Fruit fly (Drosophila melanogaster): ENCODE results near the gene RPA2.

Gene RPA2

DNA sequence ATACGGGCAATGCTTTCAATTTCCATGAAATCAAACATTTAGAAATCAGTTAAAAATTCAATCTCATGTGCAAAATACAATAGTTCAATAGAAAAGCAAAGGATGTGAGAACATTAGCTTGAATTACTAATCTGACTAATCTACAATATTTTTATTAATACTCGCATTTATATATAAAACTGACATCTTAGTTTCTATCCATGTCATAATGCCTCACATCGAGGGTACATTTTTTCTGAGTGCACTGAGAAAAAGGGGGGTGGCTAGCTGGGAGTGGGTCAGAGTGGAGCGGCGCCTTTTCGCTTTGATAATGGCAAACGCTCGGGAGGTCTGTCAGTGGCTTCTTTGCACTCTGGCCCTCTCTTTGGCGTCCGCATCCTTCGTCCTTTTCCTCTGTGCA, 25.4 kb upstream of the RPA2 start (continued):
- TF ChIP-seq CG4328 (GFP tag; optimal IDR thresholded peaks at IDR 0.05) (peak; percentile 10), CG15696 (tag; optimal IDR thresholded peaks at IDR 0.05) (no peak), hb (GFP tag; IDR thresholded peaks at IDR 0.05; ENCODE audit: partially characterized antibody) (no peak), ftz-f1 (GFP tag; optimal IDR thresholded peaks at IDR 0.05) (no peak), nmo (GFP tag; optimal IDR thresholded peaks at IDR 0.05) (no peak), Asciz (GFP tag; optimal IDR thresholded peaks at IDR 0.05) (peak; percentile 11), sens (GFP tag) (peak; percentile 83), CG6254 (GFP tag; optimal IDR thresholded peaks at IDR 0.05) (no peak), CG6654 (GFP tag; optimal IDR thresholded peaks at IDR 0.05) (no peak), dmrt11E (tag; optimal IDR thresholded peaks at IDR 0.05) (no peak), zfh1 (GFP tag; IDR thresholded peaks at IDR 0.05) (0 out of 3 replicates have a peak, but pooled peaks have one; percentile 26), Bdp1 (GFP tag; optimal IDR thresholded peaks at IDR 0.05) (no peak), E2f1 (GFP tag; IDR thresholded peaks at IDR 0.05) (no peak), CG32772 (GFP tag; IDR thresholded peaks at IDR 0.05) (no peak), CG5180 (GFP tag; optimal IDR thresholded peaks at IDR 0.05) (no peak), seq (GFP tag; IDR thresholded peaks at IDR 0.05) (no peak), Xbp1 (GFP tag; optimal IDR thresholded peaks at IDR 0.05) (peak; percentile 7), CG10462 (GFP tag; optimal IDR thresholded peaks at IDR 0.05) (no peak), CG16863 (GFP tag; optimal IDR thresholded peaks at IDR 0.05) (no peak), Hmr (GFP tag; optimal IDR thresholded peaks at IDR 0.05) (peak; percentile 25), Xrp1 (GFP tag; IDR thresholded peaks at IDR 0.05) (no peak), aop (GFP tag; IDR thresholded peaks at IDR 0.05) (no peak), CG12219 (GFP tag; optimal IDR thresholded peaks at IDR 0.05) (peak; percentile 28), slp2 (GFP tag; optimal IDR thresholded peaks at IDR 0.05) (no peak), CG18599 (GFP tag; optimal IDR thresholded peaks at IDR 0.05) (peak; percentile 72), Dek (tag; optimal IDR thresholded peaks at IDR 0.05) (no peak), CG12744 (GFP tag; optimal IDR thresholded peaks at IDR 0.05) (no peak), Hr3 (GFP tag; optimal IDR thresholded peaks at IDR 0.05) (no peak), CG13775 (GFP tag; optimal IDR thresholded peaks at IDR 0.05) (no peak), vfl (GFP tag; optimal IDR thresholded peaks at IDR 0.05) (no peak), Sry-δ (GFP tag; optimal IDR thresholded peaks at IDR 0.05) (no peak), H15 (GFP tag; IDR thresholded peaks at IDR 0.05) (peak; percentile 26; the same call in 1 of the 3 replicates), slou (GFP tag; optimal IDR thresholded peaks at IDR 0.05) (no peak), Spps (tag; optimal IDR thresholded peaks at IDR 0.05) (no peak), tll (GFP tag; optimal IDR thresholded peaks at IDR 0.05) (no peak), p53 (GFP tag; optimal IDR thresholded peaks at IDR 0.05) (no peak), CG9437 (GFP tag; optimal IDR thresholded peaks at IDR 0.05) (no peak), mirr (GFP tag; optimal IDR thresholded peaks at IDR 0.05) (no peak), trh (GFP tag; optimal IDR thresholded peaks at IDR 0.05) (no peak), twi (tag; optimal IDR thresholded peaks at IDR 0.05) (no peak), so (GFP tag; IDR thresholded peaks at IDR 0.05) (no peak), grn (GFP tag; optimal IDR thresholded peaks at IDR 0.05) (no peak), Oli (tag; optimal IDR thresholded peaks at IDR 0.05) (peak; percentile 38), lbe (GFP tag; optimal IDR thresholded peaks at IDR 0.05) (no peak), Dad (GFP tag; optimal IDR thresholded peaks at IDR 0.05) (no peak), CG7372 (GFP tag; IDR thresholded peaks at IDR 0.05) (no peak), Atf-2 (GFP tag; optimal IDR thresholded peaks at IDR 0.05) (no peak), mld (GFP tag; IDR thresholded peaks at IDR 0.05; ENCODE audit: partially characterized antibody) (no peak), CG13123 (GFP tag; optimal IDR thresholded peaks at IDR 0.05) (no peak), sr (GFP tag; IDR thresholded peaks at IDR 0.05) (no peak), CG10654 (GFP tag; optimal IDR thresholded peaks at IDR 0.05) (no peak), CG3281 (GFP tag; optimal IDR thresholded peaks at IDR 0.05) (peak; percentile 37)
